Fruit fly (Drosophila melanogaster): ENCODE results near the gene CG14694.

CG14694 gene

DNA sequence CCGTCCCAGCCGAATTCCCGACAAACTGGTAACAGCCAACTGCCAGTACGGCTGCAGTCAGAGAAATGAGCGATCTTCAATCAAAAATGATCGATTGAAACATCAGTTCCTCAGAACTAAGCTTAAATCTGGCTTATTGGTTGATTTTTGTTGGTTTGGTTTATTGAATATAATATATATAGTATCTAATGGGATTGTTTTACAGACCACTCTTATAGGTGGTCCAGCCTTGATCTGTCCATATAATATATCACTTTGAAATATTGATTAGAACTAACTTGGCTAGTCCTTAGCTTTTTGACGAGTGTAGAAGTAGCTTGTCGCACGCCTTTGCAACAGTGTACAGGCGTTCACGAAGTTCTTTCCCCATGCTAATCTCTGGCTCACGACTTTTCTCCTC lies 17.2 kb downstream of the CG14694 start:
- TF ChIP-seq kay (GFP tag; ENCODE audit: borderline replicate concordance) = no peak
- no peak for TF ChIP-seq Mnt (GFP tag; optimal IDR thresholded peaks at IDR 0.05)
- no peak for TF ChIP-seq CG7101 (tag; optimal IDR thresholded peaks at IDR 0.05)
- no peak for TF ChIP-seq CG11617 (GFP tag; optimal IDR thresholded peaks at IDR 0.05)
- TF ChIP-seq Clk (GFP tag; optimal IDR thresholded peaks at IDR 0.05) = no peak
- TF ChIP-seq ovo (GFP tag; optimal IDR thresholded peaks at IDR 0.05) = no peak
- TF ChIP-seq CG33017 (tag; optimal IDR thresholded peaks at IDR 0.05) = no peak
- TF ChIP-seq CG14711 (tag; optimal IDR thresholded peaks at IDR 0.05) = no peak
- no peak for TF ChIP-seq pad (GFP tag; optimal IDR thresholded peaks at IDR 0.05)
- no peak for TF ChIP-seq cic (GFP tag; optimal IDR thresholded peaks at IDR 0.05)

DNA sequence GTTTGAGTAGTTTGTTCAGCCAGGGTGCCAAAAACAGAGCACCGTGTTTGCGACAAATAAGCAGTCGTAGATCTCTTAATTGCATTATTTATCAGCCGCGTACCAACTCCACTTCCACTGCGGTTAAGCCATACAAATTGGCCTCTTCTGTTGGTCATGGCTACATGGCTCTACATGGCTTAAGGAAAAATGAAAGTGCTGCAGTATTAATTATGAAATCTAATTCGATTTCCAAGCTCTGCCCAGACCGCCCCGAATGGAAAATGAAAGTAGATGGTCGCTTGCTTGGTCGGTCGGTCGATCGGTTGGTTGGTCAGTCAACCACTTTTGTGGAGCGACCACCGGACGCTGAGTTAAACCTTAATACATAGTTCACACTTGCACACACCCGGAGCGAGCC lies 22.7 kb downstream of the CG14694 start:
- TF ChIP-seq CG33017 (tag; optimal IDR thresholded peaks at IDR 0.05) = no peak
- no peak for TF ChIP-seq Mnt (GFP tag; optimal IDR thresholded peaks at IDR 0.05)
- TF ChIP-seq Clk (GFP tag; optimal IDR thresholded peaks at IDR 0.05) = no peak
- TF ChIP-seq cnc (optimal IDR thresholded peaks at IDR 0.05) = no peak
- TF ChIP-seq CG11617 (GFP tag; optimal IDR thresholded peaks at IDR 0.05) = no peak
- TF ChIP-seq CG7101 (tag; optimal IDR thresholded peaks at IDR 0.05) = no peak
- TF ChIP-seq CG14711 (tag; optimal IDR thresholded peaks at IDR 0.05) = no peak
- TF ChIP-seq pad (GFP tag; optimal IDR thresholded peaks at IDR 0.05) = no peak
- no peak for TF ChIP-seq Crg-1 (GFP tag; optimal IDR thresholded peaks at IDR 0.05)
- no peak for TF ChIP-seq bab1 (GFP tag; optimal IDR thresholded peaks at IDR 0.05)
- TF ChIP-seq CG12768 (GFP tag; optimal IDR thresholded peaks at IDR 0.05) = no peak
- TF ChIP-seq CG7045 (GFP tag; optimal IDR thresholded peaks at IDR 0.05) = no peak
- no peak for TF ChIP-seq ovo (GFP tag; optimal IDR thresholded peaks at IDR 0.05)
- no peak for TF ChIP-seq toe (GFP tag; optimal IDR thresholded peaks at IDR 0.05)
- no peak for TF ChIP-seq kay (GFP tag; ENCODE audit: borderline replicate concordance)

DNA sequence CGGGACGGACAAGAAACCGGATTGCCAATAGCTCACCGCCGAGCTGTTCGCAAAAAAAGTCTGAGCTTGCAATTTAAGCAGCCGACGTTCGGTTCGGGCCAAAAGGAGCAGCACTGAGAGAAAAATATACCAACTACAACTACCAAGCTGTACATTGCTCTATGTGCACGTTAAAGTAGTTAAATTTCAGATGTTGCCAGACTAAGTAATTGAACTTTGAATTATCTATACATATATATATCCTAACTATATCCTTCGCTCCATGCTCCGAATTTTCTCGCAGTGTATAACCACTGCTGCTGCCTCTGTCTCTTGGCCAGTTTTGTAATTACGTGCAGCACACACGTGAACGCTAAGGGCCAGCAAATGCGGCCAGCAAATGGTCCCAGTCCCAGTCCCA lies 24.7 kb downstream of the CG14694 start:
- no peak for TF ChIP-seq CG7101 (tag; optimal IDR thresholded peaks at IDR 0.05)
- TF ChIP-seq CG7045 (GFP tag; optimal IDR thresholded peaks at IDR 0.05) = no peak
- TF ChIP-seq CG5204 (GFP tag; optimal IDR thresholded peaks at IDR 0.05) = no peak
- TF ChIP-seq Hr96 (GFP tag; optimal IDR thresholded peaks at IDR 0.05) = no peak
- no peak for TF ChIP-seq ovo (GFP tag; optimal IDR thresholded peaks at IDR 0.05)
- TF ChIP-seq Crg-1 (GFP tag; optimal IDR thresholded peaks at IDR 0.05) = no peak
- no peak for TF ChIP-seq tj (GFP tag; optimal IDR thresholded peaks at IDR 0.05)
- TF ChIP-seq CG11617 (GFP tag; optimal IDR thresholded peaks at IDR 0.05) = no peak
- TF ChIP-seq Clk (GFP tag; optimal IDR thresholded peaks at IDR 0.05) = no peak
- no peak for TF ChIP-seq CG33017 (tag; optimal IDR thresholded peaks at IDR 0.05)
- no peak for TF ChIP-seq Mnt (GFP tag; optimal IDR thresholded peaks at IDR 0.05)
- TF ChIP-seq CG14711 (tag; optimal IDR thresholded peaks at IDR 0.05) = no peak
- TF ChIP-seq cnc (optimal IDR thresholded peaks at IDR 0.05) = no peak
- no peak for TF ChIP-seq CG1620 (GFP tag; optimal IDR thresholded peaks at IDR 0.05)
- no peak for TF ChIP-seq cic (GFP tag; optimal IDR thresholded peaks at IDR 0.05)
- no peak for TF ChIP-seq pad (GFP tag; optimal IDR thresholded peaks at IDR 0.05)
- no peak for TF ChIP-seq toe (GFP tag; optimal IDR thresholded peaks at IDR 0.05)
- no peak for TF ChIP-seq kay (GFP tag; ENCODE audit: borderline replicate concordance)

DNA sequence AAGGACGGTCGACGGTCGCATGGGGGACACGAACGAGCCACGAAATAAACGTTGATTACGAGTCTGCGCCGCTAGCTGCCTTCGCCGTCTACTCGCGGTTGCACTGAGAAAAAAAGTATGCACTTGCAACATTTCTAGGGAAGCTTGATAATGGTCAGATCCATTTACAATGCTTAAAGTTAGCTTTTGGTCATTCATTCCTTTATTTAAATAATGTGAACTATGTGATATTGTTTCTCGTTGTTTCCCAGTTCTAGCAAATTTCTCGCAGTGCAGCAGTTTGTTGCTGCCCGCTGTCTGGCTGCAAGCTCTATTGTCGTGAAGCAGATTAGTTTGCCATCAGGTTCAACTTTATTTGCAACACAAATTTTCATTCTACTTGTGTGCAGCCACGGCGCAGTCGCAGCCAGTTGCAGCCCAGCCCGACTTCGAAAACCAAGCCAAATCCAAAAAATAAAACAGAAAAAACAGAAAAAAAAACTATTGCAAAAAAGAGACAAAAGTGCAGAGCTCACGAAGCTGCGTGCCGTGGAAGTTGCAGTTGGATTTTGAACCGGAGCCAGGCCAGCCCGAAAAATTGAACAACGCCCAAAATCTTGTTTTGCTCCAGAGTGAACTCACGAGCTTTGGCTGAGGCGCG lies 27.0 kb downstream of the CG14694 start:
- no peak for TF ChIP-seq CG12768 (GFP tag; optimal IDR thresholded peaks at IDR 0.05)
- no peak for TF ChIP-seq Crg-1 (GFP tag; optimal IDR thresholded peaks at IDR 0.05)
- TF ChIP-seq CG7101 (tag; optimal IDR thresholded peaks at IDR 0.05) = no peak
- no peak for TF ChIP-seq toe (GFP tag; optimal IDR thresholded peaks at IDR 0.05)
- TF ChIP-seq cic (GFP tag; optimal IDR thresholded peaks at IDR 0.05) = no peak
- no peak for TF ChIP-seq Mnt (GFP tag; optimal IDR thresholded peaks at IDR 0.05)
- TF ChIP-seq CG14711 (tag; optimal IDR thresholded peaks at IDR 0.05) = no peak
- no peak for TF ChIP-seq kay (GFP tag; ENCODE audit: borderline replicate concordance)
- TF ChIP-seq ovo (GFP tag; optimal IDR thresholded peaks at IDR 0.05) = no peak
- TF ChIP-seq tj (GFP tag; optimal IDR thresholded peaks at IDR 0.05) = no peak
- no peak for TF ChIP-seq CG1620 (GFP tag; optimal IDR thresholded peaks at IDR 0.05)

DNA sequence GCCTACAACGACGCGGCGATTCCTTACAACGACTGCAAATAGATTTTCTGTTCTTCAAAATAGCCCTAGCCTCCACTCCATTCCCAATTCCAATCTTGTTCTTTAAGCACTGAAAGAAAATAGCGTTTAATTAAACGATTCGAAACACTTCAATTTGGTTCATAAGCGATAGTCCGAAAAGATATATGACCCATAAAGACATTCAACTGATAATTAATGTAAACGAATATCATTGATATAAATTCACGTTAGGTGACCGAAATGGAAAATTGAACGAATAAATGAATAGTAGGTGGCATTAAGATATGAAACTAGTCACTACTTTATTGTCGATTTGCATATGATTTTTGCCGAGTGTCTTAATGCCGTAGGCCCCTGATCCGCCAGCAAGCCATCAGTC lies 29.9 kb downstream of the CG14694 start:
- no peak for TF ChIP-seq Mnt (GFP tag; optimal IDR thresholded peaks at IDR 0.05)
- no peak for TF ChIP-seq kay (GFP tag; ENCODE audit: borderline replicate concordance)
- TF ChIP-seq bab1 (GFP tag; optimal IDR thresholded peaks at IDR 0.05) = no peak
- TF ChIP-seq cic (GFP tag; optimal IDR thresholded peaks at IDR 0.05) = no peak
- TF ChIP-seq ovo (GFP tag; optimal IDR thresholded peaks at IDR 0.05) = no peak
- TF ChIP-seq Clk (GFP tag; optimal IDR thresholded peaks at IDR 0.05) = no peak

DNA sequence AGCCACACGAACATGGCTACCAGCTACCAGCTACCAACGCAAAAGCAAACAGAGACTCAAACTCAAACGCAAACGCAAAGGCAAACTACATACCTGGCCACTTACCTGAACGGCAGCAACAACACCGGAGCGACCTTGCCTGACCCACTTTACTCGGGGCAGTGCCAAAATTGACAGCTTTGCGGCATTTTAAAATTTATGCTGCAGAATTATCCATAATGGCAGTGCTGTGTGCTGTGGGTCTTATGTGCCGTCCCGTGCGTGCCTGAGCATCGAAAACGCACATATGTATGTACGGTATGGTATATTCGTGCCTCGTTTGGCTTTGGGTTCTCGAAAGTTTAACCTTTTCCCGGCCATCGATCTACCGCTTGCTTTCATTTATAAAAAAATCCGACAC lies 30.9 kb downstream of the CG14694 start:
- TF ChIP-seq CG1620 (GFP tag; optimal IDR thresholded peaks at IDR 0.05) (no peak), Clk (GFP tag; optimal IDR thresholded peaks at IDR 0.05) (no peak), CG5204 (GFP tag; optimal IDR thresholded peaks at IDR 0.05) (no peak)

DNA sequence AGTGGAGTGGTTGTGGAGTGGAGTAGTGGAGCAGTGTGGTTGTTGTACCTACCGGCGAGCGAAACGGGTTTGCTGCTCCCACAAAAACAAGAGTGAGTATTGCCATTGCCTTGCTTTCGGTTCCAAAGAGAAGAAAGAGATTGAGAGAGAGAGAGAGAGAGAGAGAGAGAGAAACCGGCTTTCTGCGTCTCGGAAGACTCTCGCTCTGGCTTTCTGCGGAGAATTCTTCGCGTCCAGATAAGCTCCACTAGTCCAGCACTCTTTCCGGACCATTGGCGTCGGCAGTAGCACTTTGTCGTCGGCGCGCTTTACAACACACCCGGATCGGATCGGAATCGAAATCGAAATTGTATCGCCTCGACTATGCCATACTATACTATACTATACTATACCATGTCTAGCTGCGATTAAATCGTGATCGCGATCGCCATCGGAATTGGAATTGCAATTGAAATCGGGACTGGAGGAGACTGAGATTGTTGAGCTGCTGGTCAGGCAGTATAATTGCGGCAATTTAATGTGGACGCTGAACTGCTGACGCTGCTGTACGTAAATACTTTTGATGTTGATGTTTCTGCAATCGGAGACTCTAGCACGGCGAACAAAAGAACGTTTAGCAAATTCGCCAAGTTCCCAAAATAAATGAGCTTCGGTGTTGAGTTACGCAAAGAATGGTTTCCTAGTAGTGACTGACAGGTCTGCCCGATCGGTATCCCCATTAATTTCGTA lies 32.7 kb downstream of the CG14694 start, which contains the start of gene Cad86C:
TSS of gene Cad86C (plus strand) at position 284 of the 729 bp plus-strand sequence.
- TF ChIP-seq Mnt (GFP tag; optimal IDR thresholded peaks at IDR 0.05) (no peak), bab1 (GFP tag; optimal IDR thresholded peaks at IDR 0.05) (peak; percentile 51), tj (GFP tag; optimal IDR thresholded peaks at IDR 0.05) (peak; percentile 94), CG7045 (GFP tag; optimal IDR thresholded peaks at IDR 0.05) (peak; percentile 10)
